Worm (Caenorhabditis elegans): Measurements from ENCODE around the gene ikke-1.

The ikke-1 gene

ce11 chrIII:9010047-9010446, 40.5 kb downstream of the ikke-1 start, which contains the start of gene F59B2.8:
Gene F59B2.8, minus strand, starts transcription at chrIII:9010197.
- TF ChIP-seq nfyb-1 (GFP tag; IDR thresholded peaks at IDR 0.05), result no peak
- TF ChIP-seq dox-1 (GFP tag; IDR thresholded peaks at IDR 0.05), result no peak
- no peak for TF ChIP-seq F23B12.7 (tag; optimal IDR thresholded peaks at IDR 0.05; ENCODE audit: insufficient read depth)
- no peak for TF ChIP-seq lin-40 (tag; optimal IDR thresholded peaks at IDR 0.05)
- TF ChIP-seq F10E7.11 (tag; optimal IDR thresholded peaks at IDR 0.05), result no peak
- TF ChIP-seq Y56A3A.18 (GFP tag; IDR thresholded peaks at IDR 0.05), result no peak
- no peak for TF ChIP-seq F57C9.4 (tag; optimal IDR thresholded peaks at IDR 0.05)
- TF ChIP-seq tlf-1 (GFP tag; optimal IDR thresholded peaks at IDR 0.05), result no peak
- TF ChIP-seq ceh-91 (GFP tag; IDR thresholded peaks at IDR 0.05), result no peak
- no peak for TF ChIP-seq fkh-3 (tag; optimal IDR thresholded peaks at IDR 0.05)
- TF ChIP-seq madf-8 (GFP tag; conservative IDR thresholded peaks at IDR 0.05), result no peak
- TF ChIP-seq aptf-2 (GFP tag; conservative IDR thresholded peaks at IDR 0.05), result no peak
- no peak for TF ChIP-seq ceh-100 (GFP tag; IDR thresholded peaks at IDR 0.05)
- no peak for TF ChIP-seq sdz-38 (tag; optimal IDR thresholded peaks at IDR 0.05)
- TF ChIP-seq rec-8 (tag; optimal IDR thresholded peaks at IDR 0.05), result no peak

DNA sequence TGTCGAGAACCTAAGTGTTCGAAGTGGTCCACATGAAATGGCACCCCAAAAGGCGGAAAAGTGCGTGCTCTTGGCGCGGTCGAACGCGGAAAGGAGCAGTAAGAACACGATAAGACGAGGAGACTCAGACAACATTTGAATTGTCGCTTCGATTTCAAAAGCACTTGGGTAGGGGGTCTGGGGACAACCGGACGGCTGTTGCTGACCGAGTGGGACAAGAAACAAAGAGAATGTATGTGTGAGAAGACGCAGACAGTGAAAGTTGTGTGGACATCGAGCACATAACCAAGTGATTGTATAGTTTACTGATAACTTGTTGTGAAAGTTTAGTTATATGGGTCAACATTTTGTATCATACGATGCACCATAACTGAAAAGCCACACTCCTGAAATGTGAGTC, 43.3 kb downstream of the ikke-1 start:
- TF ChIP-seq ztf-25 (GFP tag; IDR thresholded peaks at IDR 0.05) (no peak), attf-5 (GFP tag; optimal IDR thresholded peaks at IDR 0.05) (peak; percentile 29), cebp-1 (GFP tag; IDR thresholded peaks at IDR 0.05) (peak; percentile 46; the same call in 1 of the 2 replicates), cebp-1 (tag; optimal IDR thresholded peaks at IDR 0.05) (no peak), nhr-80 (tag; optimal IDR thresholded peaks at IDR 0.05) (peak; percentile 78)

- TF ChIP-seq ceh-100 (GFP tag; IDR thresholded peaks at IDR 0.05) (peak; percentile 65), bed-1 (GFP tag; IDR thresholded peaks at IDR 0.05) (0 out of 2 replicates have a peak, but pooled peaks have one; percentile 24), D2030.7 (GFP tag; IDR thresholded peaks at IDR 0.05) (peak; percentile 56)
Observed at ce11 chrIII:9005905-9006372, 44.6 kb downstream of the ikke-1 start, which contains the start of gene rab-6.1. Gene rab-6.1, minus strand, starts transcription at chrIII:9005955.

ce11 chrIII:9004658-9005057, 45.8 kb downstream of the ikke-1 start:
- TF ChIP-seq tlf-1 (GFP tag; optimal IDR thresholded peaks at IDR 0.05), result peak; percentile 20
- TF ChIP-seq unc-130 (GFP tag; optimal IDR thresholded peaks at IDR 0.05), result peak; percentile 8
- no peak for TF ChIP-seq lsy-27 (tag; optimal IDR thresholded peaks at IDR 0.05; ENCODE audit: borderline replicate concordance, insufficient read depth)
- no peak for TF ChIP-seq mcd-1 (GFP tag; IDR thresholded peaks at IDR 0.05)
- TF ChIP-seq madf-8 (GFP tag; conservative IDR thresholded peaks at IDR 0.05), result no peak; the same call in 1 of the 2 replicates
- TF ChIP-seq hrde-1 (tag; optimal IDR thresholded peaks at IDR 0.05; ENCODE audit: borderline replicate concordance), result peak; percentile 59
- no peak for TF ChIP-seq B0035.1 (tag; optimal IDR thresholded peaks at IDR 0.05)
- no peak for TF ChIP-seq snpc-4 (GFP tag; optimal IDR thresholded peaks at IDR 0.05)
- TF ChIP-seq snpc-4 (tag; optimal IDR thresholded peaks at IDR 0.05), result no peak
- no peak for TF ChIP-seq cebp-1 (GFP tag; IDR thresholded peaks at IDR 0.05)
- TF ChIP-seq cebp-1 (tag; optimal IDR thresholded peaks at IDR 0.05), result peak; percentile 29
- TF ChIP-seq nhr-90 (tag; optimal IDR thresholded peaks at IDR 0.05), result no peak
- TF ChIP-seq fkh-3 (tag; optimal IDR thresholded peaks at IDR 0.05), result no peak
- no peak for TF ChIP-seq rpc-1 (optimal IDR thresholded peaks at IDR 0.05)
- no peak for TF ChIP-seq rpc-1 (tag; optimal IDR thresholded peaks at IDR 0.05)
- peak; percentile 23 for TF ChIP-seq F49E8.2 (tag; optimal IDR thresholded peaks at IDR 0.05; ENCODE audit: insufficient read depth)
- TF ChIP-seq egl-18 (GFP tag; IDR thresholded peaks at IDR 0.05), result no peak
- TF ChIP-seq pha-4 (tag; optimal IDR thresholded peaks at IDR 0.05), result no peak
- TF ChIP-seq nfya-2 (GFP tag; IDR thresholded peaks at IDR 0.05), result no peak
- no peak for TF ChIP-seq ccch-3 (GFP tag; optimal IDR thresholded peaks at IDR 0.05)
- no peak for TF ChIP-seq ZK185.1 (tag; optimal IDR thresholded peaks at IDR 0.05; ENCODE audit: poor library complexity, severe bottlenecking)
- peak; percentile 9 for TF ChIP-seq F52B5.7 (tag; optimal IDR thresholded peaks at IDR 0.05)
- TF ChIP-seq Y53G8AR.9 (GFP tag; conservative IDR thresholded peaks at IDR 0.05), result 0 out of 2 replicates have a peak, but pooled peaks have one; percentile 47
- TF ChIP-seq atf-7 (tag; optimal IDR thresholded peaks at IDR 0.05), result no peak
- no peak for TF ChIP-seq Y56A3A.18 (GFP tag; IDR thresholded peaks at IDR 0.05)
- 0 out of 2 replicates have a peak, but pooled peaks have one; percentile 76 for TF ChIP-seq ceh-58 (GFP tag; IDR thresholded peaks at IDR 0.05)
- no peak for TF ChIP-seq sptf-2 (GFP tag; optimal IDR thresholded peaks at IDR 0.05)
